Fruit fly (Drosophila melanogaster) whole organism, embryonic: ENCODE results near the gene ocn.

Experiments used
- CG10959 ChIP-seq: fragments of 200-800 bp; sonication (Bioruptor generic); IDR thresholded peaks from 2 replicates; pipeline ENCODE4 v1.3.6; 2022; ENCODE audit warnings: missing biosample characterization, missing genetic modification characterization
- CG11085 ChIP-seq: fragments of 200-800 bp; sonication (Bioruptor generic); IDR thresholded peaks from 2 replicates; pipeline ENCODE4 v1.3.6; 2022; ENCODE audit warnings: missing biosample characterization, missing genetic modification characterization
- CG11504 ChIP-seq: fragments of 200-800 bp; sonication (Bioruptor generic); optimal IDR thresholded peaks from 3 replicates; lab custom pipeline; 2019; ENCODE audit warnings: missing biosample characterization, mild to moderate bottlenecking, missing genetic modification characterization, moderate library complexity
- CG15011 ChIP-seq: fragments of 200-800 bp; sonication (Bioruptor generic); optimal IDR thresholded peaks from 3 replicates; lab custom pipeline; 2018; ENCODE audit warnings: missing biosample characterization, mild to moderate bottlenecking, missing genetic modification characterization
- CG16779 ChIP-seq: fragments of 200-800 bp; sonication (Bioruptor generic); IDR thresholded peaks from 2 replicates; pipeline ENCODE4 v1.3.6; 2022; ENCODE audit warnings: missing biosample characterization, missing genetic modification characterization
- CG17802 ChIP-seq: fragments of 200-800 bp; sonication (Bioruptor generic); optimal IDR thresholded peaks from 2 replicates; lab custom pipeline; 2018; ENCODE audit warnings: missing biosample characterization, mild to moderate bottlenecking, missing genetic modification characterization, moderate library complexity
- CG18011 ChIP-seq: fragments of 200-800 bp; sonication (Bioruptor generic); optimal IDR thresholded peaks from 2 replicates; lab custom pipeline; 2017; ENCODE audit warnings: missing biosample characterization, missing genetic modification characterization, mild to moderate bottlenecking, moderate library complexity, missing genotype
- CG2678 ChIP-seq: fragments of 200-800 bp; sonication (Bioruptor generic); optimal IDR thresholded peaks from 3 replicates; lab custom pipeline; 2019; ENCODE audit warnings: missing biosample characterization, mild to moderate bottlenecking, missing genetic modification characterization, moderate library complexity
- CG31365 ChIP-seq: fragments of 200-800 bp; sonication (Bioruptor generic); optimal IDR thresholded peaks from 2 replicates; lab custom pipeline; 2018; ENCODE audit warnings: missing biosample characterization, mild to moderate bottlenecking, missing genetic modification characterization
- CG31388 ChIP-seq: fragments of 200-800 bp; sonication (Bioruptor generic); optimal IDR thresholded peaks from 2 replicates; lab custom pipeline; 2016; ENCODE audit warnings: missing biosample characterization, missing genetic modification characterization
- CG33213 ChIP-seq: fragments of 200-800 bp; sonication (Bioruptor generic); optimal IDR thresholded peaks from 3 replicates; lab custom pipeline; 2016; ENCODE audit warnings: missing biosample characterization, missing genetic modification characterization
- CG34422 ChIP-seq: fragments of 200-800 bp; sonication (Bioruptor generic); IDR thresholded peaks from 3 replicates; pipeline ENCODE4 v1.3.6; 2022; ENCODE audit warnings: missing biosample characterization, missing genetic modification characterization
- CG6272 ChIP-seq: fragments of 200-800 bp; sonication (Bioruptor generic); IDR thresholded peaks from 2 replicates; pipeline ENCODE4 v1.3.6; 2022; ENCODE audit warnings: missing biosample characterization, missing genetic modification characterization
- CG6683 ChIP-seq: fragments of 200-800 bp; sonication (Bioruptor generic); optimal IDR thresholded peaks from 2 replicates; lab custom pipeline; 2017; ENCODE audit warnings: missing biosample characterization, mild to moderate bottlenecking, missing genetic modification characterization, missing genetic modification reagents
- CG6689 ChIP-seq: fragments of 200-800 bp; sonication (Bioruptor generic); IDR thresholded peaks from 2 replicates; pipeline ENCODE4 v1.3.6; 2022; ENCODE audit warnings: missing biosample characterization, missing genetic modification characterization
- CG7271 ChIP-seq: fragments of 200-800 bp; sonication (Bioruptor generic); optimal IDR thresholded peaks from 2 replicates; lab custom pipeline; 2018; ENCODE audit warnings: missing biosample characterization, mild to moderate bottlenecking, missing genetic modification characterization, moderate library complexity
- CG7928 ChIP-seq: fragments of 200-800 bp; sonication (Bioruptor generic); optimal IDR thresholded peaks from 2 replicates; lab custom pipeline; 2017; ENCODE audit warnings: missing biosample characterization, mild to moderate bottlenecking, missing genetic modification characterization
- CG8359 ChIP-seq: fragments of 200-800 bp; sonication (Bioruptor generic); optimal IDR thresholded peaks from 2 replicates; lab custom pipeline; 2017; ENCODE audit warnings: missing biosample characterization, mild to moderate bottlenecking, missing genetic modification characterization, borderline replicate concordance
- CG9215 ChIP-seq: fragments of 200-800 bp; sonication (Bioruptor generic); IDR thresholded peaks from 2 replicates; pipeline ENCODE4 v1.3.6; 2022; ENCODE audit warnings: missing biosample characterization, missing genetic modification characterization
- CrebB ChIP-seq: fragments of 200-800 bp; sonication (Bioruptor generic); optimal IDR thresholded peaks from 3 replicates; lab custom pipeline; 2018; ENCODE audit warnings: missing biosample characterization, mild to moderate bottlenecking, missing genetic modification characterization
- D19A ChIP-seq: fragments of 200-800 bp; optimal IDR thresholded peaks from 3 replicates; lab custom pipeline; 2019; ENCODE audit warnings: missing biosample characterization, mild to moderate bottlenecking, missing genetic modification characterization, moderate library complexity
- Deaf1 ChIP-seq: fragments of 200-800 bp; optimal IDR thresholded peaks from 3 replicates; lab custom pipeline; 2019; ENCODE audit warnings: missing biosample characterization, mild to moderate bottlenecking, missing genetic modification characterization, moderate library complexity
- Dfd ChIP-seq, 2 experiments: fragments of >200 bp; optimal IDR thresholded peaks; 2 replicates each; lab custom pipeline; 2017; ENCODE audit warnings: missing biosample characterization in 2 of 2, missing genetic modification characterization in 2 of 2
- Doc3 ChIP-seq: fragments of 200-800 bp; sonication (Bioruptor generic); IDR thresholded peaks from 3 replicates; pipeline ENCODE4 v1.3.6; 2022; ENCODE audit warnings: missing biosample characterization, missing genetic modification characterization; ENCODE audit not compliant: partially characterized antibody
- Gug ChIP-seq: fragments of 200-800 bp; sonication (Bioruptor generic); IDR thresholded peaks from 4 replicates; pipeline ENCODE4 v1.3.6; 2022; ENCODE audit warnings: missing biosample characterization, missing genetic modification characterization
- HLH54F ChIP-seq: fragments of 200-800 bp; sonication (Bioruptor generic); optimal IDR thresholded peaks from 3 replicates; lab custom pipeline; 2016; ENCODE audit warnings: missing biosample characterization, missing genetic modification characterization
- Lhr ChIP-seq: fragments of 200-800 bp; sonication (Bioruptor generic); optimal IDR thresholded peaks from 3 replicates; lab custom pipeline; 2017; ENCODE audit warnings: mild to moderate bottlenecking, missing biosample characterization, missing genetic modification reagents, missing genetic modification characterization
- Sry-δ ChIP-seq: fragments of 200-800 bp; sonication (Bioruptor generic); optimal IDR thresholded peaks from 2 replicates; lab custom pipeline; 2016; ENCODE audit warnings: missing biosample characterization, missing genetic modification characterization
- Stat92E ChIP-seq, 3 experiments: fragments of >200 bp in 2 of 3; fragments of 200-800 bp in 1 of 3; sonication (Bioruptor generic) in 1 of 3; optimal IDR thresholded peaks; 2 replicates each; lab custom pipeline; 2017 to 2019; ENCODE audit warnings: missing biosample characterization in 3 of 3, missing genetic modification characterization in 3 of 3, mild to moderate bottlenecking in 1 of 3, moderate library complexity in 1 of 3
- bcd ChIP-seq: fragments of 200-800 bp; sonication (Bioruptor generic); optimal IDR thresholded peaks from 2 replicates; lab custom pipeline; 2017; ENCODE audit warnings: missing biosample characterization, mild to moderate bottlenecking, missing genetic modification characterization
- crp ChIP-seq, 2 experiments: fragments of 200-800 bp; sonication (Bioruptor generic); optimal IDR thresholded peaks; 2 replicates in 1 of 2; 3 replicates in 1 of 2; lab custom pipeline; 2017; ENCODE audit warnings: missing biosample characterization in 2 of 2, missing genetic modification characterization in 2 of 2, mild to moderate bottlenecking in 1 of 2, moderate library complexity in 1 of 2
- cwo ChIP-seq: fragments of 200-800 bp; sonication (Bioruptor generic); optimal IDR thresholded peaks from 3 replicates; lab custom pipeline; 2017; ENCODE audit warnings: missing biosample characterization, missing genetic modification characterization, mild to moderate bottlenecking, moderate library complexity, missing genetic modification reagents
- danr ChIP-seq: fragments of 200-800 bp; sonication (Bioruptor generic); IDR thresholded peaks from 2 replicates; pipeline ENCODE4 v1.3.6; 2022; ENCODE audit warnings: missing biosample characterization, missing genetic modification characterization
- dpn ChIP-seq, 2 experiments: fragments of 200-800 bp; sonication (Bioruptor generic); optimal IDR thresholded peaks; 3 replicates each; lab custom pipeline; 2016; ENCODE audit warnings: missing biosample characterization in 2 of 2, missing genetic modification characterization in 2 of 2
- dysf ChIP-seq: fragments of 200-800 bp; sonication (Bioruptor generic); IDR thresholded peaks from 3 replicates; pipeline ENCODE4 v1.3.6; 2022; ENCODE audit warnings: missing biosample characterization, missing genetic modification characterization
- fru ChIP-seq: fragments of >200 bp; optimal IDR thresholded peaks from 2 replicates; lab custom pipeline; 2017
- grn ChIP-seq: fragments of 200-800 bp; sonication (Bioruptor generic); optimal IDR thresholded peaks from 3 replicates; lab custom pipeline; 2017; ENCODE audit warnings: missing biosample characterization, missing genetic modification characterization
- jigr1 ChIP-seq: fragments of 200-800 bp; sonication (Bioruptor generic); IDR thresholded peaks from 3 replicates; pipeline ENCODE4 v1.3.6; 2022; ENCODE audit warnings: missing biosample characterization, missing genetic modification characterization
- jing ChIP-seq: fragments of 200-800 bp; sonication (Bioruptor generic); optimal IDR thresholded peaks from 2 replicates; lab custom pipeline; 2018; ENCODE audit warnings: missing biosample characterization, mild to moderate bottlenecking, missing genetic modification characterization
- lola ChIP-seq, 3 experiments: fragments of >200 bp in 2 of 3; fragments of 200-800 bp in 1 of 3; sonication (Bioruptor generic) in 1 of 3; optimal IDR thresholded peaks; 2 replicates each; lab custom pipeline; 2017 to 2019; ENCODE audit warnings: missing biosample characterization in 3 of 3, missing genetic modification characterization in 3 of 3, mild to moderate bottlenecking in 1 of 3, moderate library complexity in 1 of 3
- onecut ChIP-seq: fragments of 200-800 bp; sonication (Bioruptor generic); IDR thresholded peaks from 2 replicates; pipeline ENCODE4 v1.3.6; 2022; ENCODE audit warnings: missing biosample characterization, missing genetic modification characterization
- p53 ChIP-seq: fragments of 200-800 bp; sonication (Bioruptor generic); optimal IDR thresholded peaks from 2 replicates; lab custom pipeline; 2016; ENCODE audit warnings: missing biosample characterization, missing genetic modification characterization
- pb ChIP-seq: fragments of 200-800 bp; sonication (Bioruptor generic); optimal IDR thresholded peaks from 3 replicates; lab custom pipeline; 2016; ENCODE audit warnings: missing biosample characterization, missing genetic modification characterization
- pho ChIP-seq: fragments of 200-800 bp; sonication (Bioruptor generic); optimal IDR thresholded peaks from 2 replicates; lab custom pipeline; 2016; ENCODE audit warnings: missing biosample characterization, missing genetic modification characterization
- ranshi ChIP-seq: fragments of 200-800 bp; sonication (Bioruptor generic); IDR thresholded peaks from 2 replicates; pipeline ENCODE4 v1.3.6; 2022; ENCODE audit warnings: missing biosample characterization, missing genetic modification characterization
- sim ChIP-seq: fragments of 200-800 bp; sonication (Bioruptor generic); IDR thresholded peaks from 2 replicates; pipeline ENCODE4 v1.3.6; 2022; ENCODE audit warnings: missing biosample characterization, missing genetic modification characterization
- tgo ChIP-seq: fragments of 200-800 bp; sonication (Bioruptor generic); IDR thresholded peaks from 3 replicates; pipeline ENCODE4 v1.3.6; 2022; ENCODE audit warnings: missing biosample characterization, missing genetic modification characterization
- tup ChIP-seq: fragments of 200-800 bp; sonication (Bioruptor generic); optimal IDR thresholded peaks from 2 replicates; lab custom pipeline; 2016; ENCODE audit warnings: missing biosample characterization, mild to moderate bottlenecking, missing genetic modification characterization, moderate library complexity
- zfh2 ChIP-seq: fragments of 200-800 bp; sonication (Bioruptor generic); optimal IDR thresholded peaks from 2 replicates; lab custom pipeline; 2016; ENCODE audit warnings: missing biosample characterization, missing genetic modification characterization

Gene ocn

DNA sequence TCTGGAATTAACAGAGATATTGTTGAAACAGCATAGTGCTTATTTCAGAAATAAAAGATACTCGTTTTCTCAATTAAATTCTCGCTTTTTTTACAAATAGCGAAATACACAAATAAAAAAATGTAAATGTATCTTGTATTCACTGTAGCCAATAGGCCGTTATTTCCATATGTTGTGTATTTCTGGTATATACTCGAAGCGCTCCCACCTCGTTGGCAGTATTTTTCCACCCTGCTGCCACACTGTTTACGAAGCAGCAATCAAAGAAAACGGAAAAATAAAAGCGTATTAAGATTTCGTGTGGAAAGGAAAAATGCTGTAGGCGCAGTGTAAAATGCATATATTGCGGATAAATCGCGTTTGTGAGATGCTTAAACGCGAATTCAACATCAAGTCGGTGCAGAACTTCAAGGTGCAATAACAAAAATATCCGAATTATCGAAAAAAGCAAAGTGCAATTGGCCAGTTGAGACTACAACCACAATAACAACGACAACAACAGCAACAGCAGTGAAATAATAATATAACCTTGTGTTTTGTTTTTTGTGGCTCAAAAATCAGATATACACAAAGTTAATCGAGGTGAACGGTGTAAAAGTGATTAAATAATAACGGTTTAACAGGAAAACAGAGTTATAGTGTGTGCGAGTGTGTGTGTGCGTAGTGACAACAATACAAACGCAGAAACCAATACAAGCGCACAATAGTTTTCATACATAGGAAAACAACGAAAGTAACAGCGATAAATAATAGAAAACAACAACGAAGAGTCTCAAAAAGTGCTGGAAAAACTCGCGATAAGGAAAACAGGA lies 20.7 kb upstream of the ocn start, which contains the start of gene sima (continued):
- no peak for TF ChIP-seq CG31388 (GFP tag; lab: Kevin White, UChicago)
- TF ChIP-seq CG11504 (tag; lab: Kevin White, UChicago): peak; percentile 39
- TF ChIP-seq dysf (GFP tag; lab: Robert Waterston, UW): no peak
- no peak for TF ChIP-seq ranshi (GFP tag; lab: Robert Waterston, UW)
- TF ChIP-seq danr (GFP tag; lab: Robert Waterston, UW): no peak
- peak; percentile 62 for TF ChIP-seq CG33213 (GFP tag; lab: Kevin White, UChicago)
- TF ChIP-seq CG34422: peak; percentile 12; the same call in 1 of the 3 replicates
- TF ChIP-seq zfh2 (GFP tag; lab: Kevin White, UChicago): no peak
- TF ChIP-seq CrebB: no peak
- peak; percentile 31; the same call in 2 of the 3 replicates for TF ChIP-seq tgo (GFP tag; lab: Robert Waterston, UW)
- TF ChIP-seq dpn (GFP tag; optimal IDR thresholded peaks at IDR 0.05; lab: Kevin White, UChicago): peak; percentile 29 to 53
- no peak for TF ChIP-seq pb (GFP tag; lab: Kevin White, UChicago)
- TF ChIP-seq grn (GFP tag; lab: Kevin White, UChicago): no peak
- TF ChIP-seq CG6689 (GFP tag; lab: Robert Waterston, UW): no peak
- TF ChIP-seq crp (GFP tag; optimal IDR thresholded peaks at IDR 0.05; lab: Kevin White, UChicago): peak in 1 of 2 experiments; percentile 64
- no peak for TF ChIP-seq CG18011 (GFP tag; lab: Kevin White, UChicago)
- peak; percentile 14 for TF ChIP-seq CG7271 (tag; lab: Kevin White, UChicago)
- peak; percentile 16 for TF ChIP-seq bcd
- TF ChIP-seq Doc3: no peak
- no peak for TF ChIP-seq CG15011 (GFP tag; lab: Kevin White, UChicago)
- 0 out of 2 replicates have a peak, but pooled peaks have one; percentile 26 for TF ChIP-seq CG9215 (GFP tag; lab: Robert Waterston, UW)
- no peak for TF ChIP-seq CG31365 (tag; lab: Kevin White, UChicago)
- peak; percentile 30 for TF ChIP-seq Deaf1 (tag; lab: Kevin White, UChicago)
- no peak for TF ChIP-seq sim
- TF ChIP-seq CG7928 (GFP tag; lab: Kevin White, UChicago): no peak
- TF ChIP-seq Sry-δ (GFP tag; lab: Kevin White, UChicago): peak; percentile 27
- no peak for TF ChIP-seq jing
- peak in 1 of 3 experiments; percentile 22 for TF ChIP-seq Stat92E (GFP tag; optimal IDR thresholded peaks at IDR 0.05; lab: Kevin White, UChicago)
- no peak for TF ChIP-seq CG8359 (GFP tag; lab: Kevin White, UChicago)
- no peak for TF ChIP-seq Dfd (GFP tag; optimal IDR thresholded peaks at IDR 0.05; lab: Kevin White, UChicago)
- TF ChIP-seq CG17802 (tag; lab: Kevin White, UChicago): no peak
- TF ChIP-seq fru: no peak
- TF ChIP-seq onecut (GFP tag; lab: Robert Waterston, UW): peak; percentile 62
- TF ChIP-seq CG16779 (GFP tag; lab: Robert Waterston, UW): no peak
- no peak for TF ChIP-seq Gug (GFP tag; lab: Robert Waterston, UW)
- TF ChIP-seq cwo (GFP tag; lab: Kevin White, UChicago): peak; percentile 43
- TF ChIP-seq Lhr: peak; percentile 25
- no peak for TF ChIP-seq tup
- no peak for TF ChIP-seq CG6272 (GFP tag; lab: Robert Waterston, UW)
- no peak for TF ChIP-seq CG10959 (GFP tag; lab: Robert Waterston, UW)
- TF ChIP-seq lola (GFP tag; optimal IDR thresholded peaks at IDR 0.05; lab: Kevin White, UChicago): no peak
- TF ChIP-seq D19A: peak; percentile 75
- peak; percentile 32 for TF ChIP-seq HLH54F (GFP tag; lab: Kevin White, UChicago)
- TF ChIP-seq jigr1 (GFP tag; lab: Robert Waterston, UW): no peak
- peak; percentile 28 for TF ChIP-seq CG2678 (tag; lab: Kevin White, UChicago)
- peak; percentile 27 for TF ChIP-seq p53 (GFP tag; lab: Kevin White, UChicago)
- TF ChIP-seq pho (GFP tag; lab: Kevin White, UChicago): no peak
- no peak for TF ChIP-seq CG6683 (GFP tag; lab: Kevin White, UChicago)
- TF ChIP-seq CG11085: no peak
